Fruit fly (Drosophila melanogaster) whole organism, embryonic: Measurements from ENCODE around the gene CG43120.
A peak's percentile ranks its signal among the peaks of the same experiment; 100 is the strongest.

ENCODE experiments used
- Asciz ChIP-seq: fragments of 200-800 bp; sonication (Bioruptor generic); optimal IDR thresholded peaks from 2 replicates; lab custom pipeline; 2017; ENCODE audit warnings: missing biosample characterization, mild to moderate bottlenecking, missing genetic modification characterization, missing genetic modification reagents
- Bdp1 ChIP-seq: fragments of 200-800 bp; sonication (Bioruptor generic); optimal IDR thresholded peaks from 3 replicates; lab custom pipeline; 2016; ENCODE audit warnings: missing biosample characterization, missing genetic modification characterization
- Bteb2 ChIP-seq: fragments of 200-800 bp; sonication (Bioruptor generic); optimal IDR thresholded peaks from 2 replicates; lab custom pipeline; 2016; ENCODE audit warnings: missing biosample characterization, missing genetic modification characterization
- CG10147 ChIP-seq: fragments of 200-800 bp; sonication (Bioruptor generic); optimal IDR thresholded peaks from 2 replicates; lab custom pipeline; 2019; ENCODE audit warnings: missing biosample characterization, mild to moderate bottlenecking, missing genetic modification characterization, moderate library complexity
- CG12104 ChIP-seq: fragments of 200-800 bp; sonication (Bioruptor generic); optimal IDR thresholded peaks from 3 replicates; lab custom pipeline; 2016; ENCODE audit warnings: missing biosample characterization, missing genetic modification characterization
- CG12391 ChIP-seq: fragments of 200-800 bp; sonication (Bioruptor generic); optimal IDR thresholded peaks from 3 replicates; lab custom pipeline; 2018; ENCODE audit warnings: missing biosample characterization, mild to moderate bottlenecking, missing genetic modification characterization, moderate library complexity
- CG18619 ChIP-seq: fragments of 200-800 bp; sonication (Bioruptor generic); optimal IDR thresholded peaks from 3 replicates; lab custom pipeline; 2017; ENCODE audit warnings: missing biosample characterization, mild to moderate bottlenecking, missing genetic modification characterization
- CG2120 ChIP-seq: fragments of 200-800 bp; sonication (Bioruptor generic); optimal IDR thresholded peaks from 3 replicates; lab custom pipeline; 2016; ENCODE audit warnings: missing biosample characterization, missing genetic modification characterization
- CG2678 ChIP-seq: fragments of 200-800 bp; sonication (Bioruptor generic); optimal IDR thresholded peaks from 3 replicates; lab custom pipeline; 2019; ENCODE audit warnings: missing biosample characterization, mild to moderate bottlenecking, missing genetic modification characterization, moderate library complexity
- CG32767 ChIP-seq: fragments of 200-800 bp; sonication (Bioruptor generic); IDR thresholded peaks from 2 replicates; pipeline ENCODE4 v1.3.6; 2022; ENCODE audit warnings: missing biosample characterization, missing genetic modification characterization
- CG4820 ChIP-seq: fragments of 200-800 bp; sonication (Bioruptor generic); optimal IDR thresholded peaks from 3 replicates; lab custom pipeline; 2016; ENCODE audit warnings: missing biosample characterization, missing genetic modification characterization
- CG5180 ChIP-seq: fragments of 200-800 bp; sonication (Bioruptor generic); optimal IDR thresholded peaks from 3 replicates; lab custom pipeline; 2017; ENCODE audit warnings: missing biosample characterization, missing genetic modification characterization, mild to moderate bottlenecking, moderate library complexity, missing genetic modification reagents
- CG6272 ChIP-seq: fragments of 200-800 bp; sonication (Bioruptor generic); IDR thresholded peaks from 2 replicates; pipeline ENCODE4 v1.3.6; 2022; ENCODE audit warnings: missing biosample characterization, missing genetic modification characterization
- CG7745 ChIP-seq: fragments of 200-800 bp; sonication (Bioruptor generic); optimal IDR thresholded peaks from 2 replicates; lab custom pipeline; 2018; ENCODE audit warnings: missing biosample characterization, mild to moderate bottlenecking, missing genetic modification characterization, moderate library complexity
- CG7839 ChIP-seq: fragments of 200-800 bp; sonication (Bioruptor generic); optimal IDR thresholded peaks from 3 replicates; lab custom pipeline; 2018; ENCODE audit warnings: missing biosample characterization, mild to moderate bottlenecking, missing genetic modification characterization, moderate library complexity
- CG8290 ChIP-seq, 3 experiments: fragments of 200-800 bp; sonication (Bioruptor generic); optimal IDR thresholded peaks; 2 replicates each; lab custom pipeline; 2016 to 2019; ENCODE audit warnings: missing biosample characterization in 3 of 3, missing genetic modification characterization in 3 of 3, mild to moderate bottlenecking in 2 of 3, moderate library complexity in 1 of 3
- CG8765 ChIP-seq: fragments of 200-800 bp; sonication (Bioruptor generic); IDR thresholded peaks from 2 replicates; pipeline ENCODE4 v1.3.6; 2022; ENCODE audit warnings: missing biosample characterization, missing genetic modification characterization
- Deaf1 ChIP-seq: fragments of 200-800 bp; optimal IDR thresholded peaks from 3 replicates; lab custom pipeline; 2019; ENCODE audit warnings: missing biosample characterization, mild to moderate bottlenecking, missing genetic modification characterization, moderate library complexity
- E2f1 ChIP-seq: fragments of 200-800 bp; sonication (Bioruptor generic); IDR thresholded peaks from 2 replicates; pipeline ENCODE4 v1.3.6; 2022; ENCODE audit warnings: missing biosample characterization, missing genetic modification characterization
- Ets65A ChIP-seq: fragments of 200-800 bp; sonication (Bioruptor generic); peaks from one replicate; lab custom pipeline; 2016; ENCODE audit warnings: missing biosample characterization, missing genetic modification characterization
- Lpt ChIP-seq: fragments of >200 bp; optimal IDR thresholded peaks from 2 replicates; lab custom pipeline; 2018; ENCODE audit warnings: missing biosample characterization, missing genetic modification characterization
- MESR4 ChIP-seq: fragments of 200-800 bp; sonication (Bioruptor generic); optimal IDR thresholded peaks from 2 replicates; lab custom pipeline; 2018; ENCODE audit warnings: missing biosample characterization, mild to moderate bottlenecking, missing genetic modification characterization, moderate library complexity
- Med ChIP-seq: fragments of 200-800 bp; sonication (Bioruptor generic); peaks from one replicate; lab custom pipeline; 2016; ENCODE audit warnings: missing biosample characterization, missing genetic modification characterization, mild to moderate bottlenecking, inconsistent platforms, moderate library complexity
- Ssrp ChIP-seq: fragments of 200-800 bp; sonication (Bioruptor generic); optimal IDR thresholded peaks from 2 replicates; lab custom pipeline; 2018; ENCODE audit warnings: missing biosample characterization, mild to moderate bottlenecking, missing genetic modification characterization, moderate library complexity
- bsh ChIP-seq, 2 experiments: fragments of 200-800 bp; sonication (Bioruptor generic); optimal IDR thresholded peaks; 2 replicates each; lab custom pipeline; 2017 to 2018; ENCODE audit warnings: mild to moderate bottlenecking in 2 of 2, missing biosample characterization in 2 of 2, missing genetic modification characterization in 2 of 2, moderate library complexity in 1 of 2
- btn ChIP-seq: fragments of 200-800 bp; sonication (Bioruptor generic); optimal IDR thresholded peaks from 2 replicates; lab custom pipeline; 2016; ENCODE audit warnings: missing biosample characterization, missing genetic modification characterization
- da ChIP-seq: fragments of 200-800 bp; sonication (Bioruptor generic); optimal IDR thresholded peaks from 2 replicates; lab custom pipeline; 2016; ENCODE audit warnings: missing biosample characterization, missing genetic modification characterization
- disco-r ChIP-seq: fragments of 200-800 bp; sonication (Bioruptor generic); optimal IDR thresholded peaks from 2 replicates; lab custom pipeline; 2016; ENCODE audit warnings: missing biosample characterization, missing genetic modification characterization
- emc ChIP-seq: fragments of 200-800 bp; sonication (Bioruptor generic); optimal IDR thresholded peaks from 2 replicates; lab custom pipeline; 2016; ENCODE audit warnings: missing biosample characterization, missing genetic modification characterization
- fd102C ChIP-seq: fragments of 200-800 bp; sonication (Bioruptor generic); optimal IDR thresholded peaks from 2 replicates; lab custom pipeline; 2018; ENCODE audit warnings: missing biosample characterization, mild to moderate bottlenecking, missing genetic modification characterization, moderate library complexity
- kah ChIP-seq: fragments of 200-800 bp; sonication (Bioruptor generic); optimal IDR thresholded peaks from 2 replicates; lab custom pipeline; 2018; ENCODE audit warnings: missing biosample characterization, mild to moderate bottlenecking, missing genetic modification characterization
- kay ChIP-seq: fragments of 200-800 bp; sonication (Bioruptor generic); optimal IDR thresholded peaks from 2 replicates; lab custom pipeline; 2016; ENCODE audit warnings: missing biosample characterization, missing genetic modification characterization
- nom ChIP-seq: fragments of 200-800 bp; sonication (Bioruptor generic); optimal IDR thresholded peaks from 2 replicates; lab custom pipeline; 2017; ENCODE audit warnings: missing biosample characterization, missing genetic modification characterization, mild to moderate bottlenecking, moderate library complexity, missing genetic modification reagents
- row ChIP-seq: fragments of 200-800 bp; sonication (Bioruptor generic); IDR thresholded peaks from 3 replicates; pipeline ENCODE4 v1.3.6; 2022; ENCODE audit warnings: missing biosample characterization, missing genetic modification characterization
- run ChIP-seq: fragments of 200-800 bp; sonication (Bioruptor generic); optimal IDR thresholded peaks from 3 replicates; lab custom pipeline; 2018; ENCODE audit warnings: missing biosample characterization, mild to moderate bottlenecking, missing genetic modification characterization
- salm ChIP-seq: fragments of 200-800 bp; sonication (Bioruptor generic); optimal IDR thresholded peaks from 2 replicates; lab custom pipeline; 2018; ENCODE audit warnings: missing biosample characterization, mild to moderate bottlenecking, missing genetic modification characterization
- sens ChIP-seq: fragments of 200-800 bp; sonication (Bioruptor generic); peaks from one replicate; lab custom pipeline; 2016; ENCODE audit warnings: missing biosample characterization, missing genetic modification characterization
- sens-2 ChIP-seq: fragments of 200-800 bp; sonication (Bioruptor generic); IDR thresholded peaks from 2 replicates; pipeline ENCODE4 v1.3.6; 2022; ENCODE audit warnings: missing biosample characterization, missing genetic modification characterization
- sisA ChIP-seq: fragments of 200-800 bp; sonication (Bioruptor generic); IDR thresholded peaks from 2 replicates; pipeline ENCODE4 v1.3.6; 2022; ENCODE audit warnings: missing biosample characterization, missing genetic modification characterization
- trem ChIP-seq: fragments of 200-800 bp; optimal IDR thresholded peaks from 3 replicates; lab custom pipeline; 2019; ENCODE audit warnings: missing biosample characterization, mild to moderate bottlenecking, missing genetic modification characterization, moderate library complexity

Gene CG43120

dm6 chr3L:14374499-14374898 lies 7.2 kb upstream of the CG43120 start (continued):
- TF ChIP-seq CG2120 (GFP tag; lab: Kevin White, UChicago) (peak; percentile 11), CG10147 (GFP tag; lab: Kevin White, UChicago) (no peak), CG7839 (tag; lab: Kevin White, UChicago) (peak; percentile 21), CG12391 (no peak), sisA (GFP tag; lab: Robert Waterston, UW) (no peak), Med (GFP tag; lab: Kevin White, UChicago) (peak; percentile 29), fd102C (GFP tag; lab: Kevin White, UChicago) (no peak), CG8290 (GFP tag; optimal IDR thresholded peaks at IDR 0.05; lab: Kevin White, UChicago) (no peak), CG8290 (tag; optimal IDR thresholded peaks at IDR 0.05; lab: Kevin White, UChicago) (no peak), da (no peak), bsh (GFP tag; optimal IDR thresholded peaks at IDR 0.05; lab: Kevin White, UChicago) (peak; percentile 24 to 78), Deaf1 (tag; lab: Kevin White, UChicago) (no peak), Bteb2 (no peak), CG4820 (GFP tag; lab: Kevin White, UChicago) (no peak), disco-r (GFP tag; lab: Kevin White, UChicago) (no peak), CG18619 (GFP tag; lab: Kevin White, UChicago) (no peak), CG6272 (no peak), E2f1 (GFP tag; lab: Robert Waterston, UW) (peak; percentile 9; the same call in 1 of the 2 replicates), nom (GFP tag; lab: Kevin White, UChicago) (peak; percentile 40), CG12104 (no peak), CG2678 (tag; lab: Kevin White, UChicago) (peak; percentile 35), run (tag; lab: Kevin White, UChicago) (no peak), emc (GFP tag; lab: Kevin White, UChicago) (no peak), row (GFP tag; lab: Robert Waterston, UW) (peak; percentile 45; the same call in 1 of the 3 replicates), MESR4 (no peak), btn (GFP tag; lab: Kevin White, UChicago) (no peak)

DNA sequence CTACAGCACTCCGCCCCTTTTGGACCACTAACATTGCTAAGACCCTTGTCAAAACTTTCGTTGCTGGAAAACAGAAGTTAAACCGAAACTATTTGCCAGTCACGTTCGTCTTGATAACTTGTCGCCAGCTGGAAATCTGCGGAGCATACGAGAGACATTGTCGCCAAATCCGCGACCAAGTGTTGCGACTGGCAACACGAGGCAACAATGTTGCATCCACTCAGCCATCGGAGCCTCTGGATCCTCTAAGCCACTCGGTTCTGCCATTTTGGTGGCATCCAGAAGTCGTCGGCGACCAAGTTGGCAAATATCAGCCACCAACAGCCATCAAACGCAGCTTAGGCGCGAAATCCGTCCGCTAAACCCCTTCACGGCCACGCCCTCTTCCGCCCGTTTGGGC lies 5.8 kb upstream of the CG43120 start:
- TF ChIP-seq sens-2 (GFP tag; lab: Robert Waterston, UW) (no peak), Asciz (GFP tag; lab: Kevin White, UChicago) (no peak), sens (peak; percentile 33), CG32767 (GFP tag; lab: Robert Waterston, UW) (no peak), da (no peak), MESR4 (no peak), CG7745 (tag; lab: Kevin White, UChicago) (no peak), trem (tag; lab: Kevin White, UChicago) (no peak), kay (GFP tag; lab: Kevin White, UChicago) (no peak), Ets65A (GFP tag; lab: Kevin White, UChicago) (peak; percentile 71), Lpt (no peak), Bdp1 (GFP tag; lab: Kevin White, UChicago) (no peak), CG8765 (GFP tag; lab: Robert Waterston, UW) (no peak)

dm6 chr3L:14389242-14389641 lies 7.5 kb downstream of the CG43120 start:
- TF ChIP-seq sens (peak; percentile 53), Ssrp (tag; lab: Kevin White, UChicago) (no peak), salm (tag; lab: Kevin White, UChicago) (no peak), kah (no peak), btn (GFP tag; lab: Kevin White, UChicago) (no peak), CG5180 (GFP tag; lab: Kevin White, UChicago) (no peak)
